Worm (Caenorhabditis elegans): ENCODE data around the gene R12B2.13.

ce11 chrIII:5790550-5790949 is 42.7 kb downstream of the R12B2.13 start, which contains the start of gene rev-3:
- no peak for TF ChIP-seq pha-4 (tag; optimal IDR thresholded peaks at IDR 0.05)
- TF ChIP-seq lin-11 (tag; optimal IDR thresholded peaks at IDR 0.05), result no peak
- no peak for TF ChIP-seq ceh-2 (tag; optimal IDR thresholded peaks at IDR 0.05)
- TF ChIP-seq nhr-11 (tag; optimal IDR thresholded peaks at IDR 0.05), result no peak
- TF ChIP-seq ztf-16 (tag; optimal IDR thresholded peaks at IDR 0.05), result no peak
- no peak for TF ChIP-seq pag-3 (tag; optimal IDR thresholded peaks at IDR 0.05; ENCODE audit: borderline replicate concordance)
- no peak for TF ChIP-seq fax-1 (tag; optimal IDR thresholded peaks at IDR 0.05)
- no peak for TF ChIP-seq elt-4 (tag; optimal IDR thresholded peaks at IDR 0.05)
- no peak for TF ChIP-seq ama-1 (optimal IDR thresholded peaks at IDR 0.05)
- no peak for TF ChIP-seq rnt-1 (tag; optimal IDR thresholded peaks at IDR 0.05)
- no peak for TF ChIP-seq pqm-1 (tag; optimal IDR thresholded peaks at IDR 0.05)

Measured in whole organism, late embryonic.